Worm (Caenorhabditis elegans) whole organism, L3 larva: ENCODE measurements around the gene F09F9.1.

Experiments
- ZK546.5 ChIP-seq: sonication (generic microtip); optimal IDR thresholded peaks from 2 replicates; lab custom pipeline; 2017; ENCODE audit warnings: missing biosample characterization, missing genetic modification characterization
- ceh-16 ChIP-seq: sonication (generic microtip); optimal IDR thresholded peaks from 2 replicates; lab custom pipeline; 2017; ENCODE audit warnings: missing biosample characterization, missing genetic modification characterization
- elt-2 ChIP-seq: sonication (generic microtip); optimal IDR thresholded peaks from 2 replicates; lab custom pipeline; 2016; ENCODE audit warnings: missing genetic modification reagents, mild to moderate bottlenecking, missing genetic modification characterization, missing compliant biosample characterization
- fkh-10 ChIP-seq: sonication (generic microtip); optimal IDR thresholded peaks from 2 replicates; lab custom pipeline; 2017; ENCODE audit warnings: missing biosample characterization, missing genetic modification reagents, missing genetic modification characterization
- lin-15B ChIP-seq: fragments of 150-350 bp; optimal IDR thresholded peaks from 2 replicates; lab custom pipeline; 2014; ENCODE audit warnings: missing biosample characterization, missing genetic modification characterization
- nhr-23 ChIP-seq: fragments of 150-350 bp; optimal IDR thresholded peaks from 2 replicates; lab custom pipeline; 2014; ENCODE audit warnings: missing biosample characterization, missing genetic modification reagents, missing genetic modification characterization
- nhr-76 ChIP-seq: fragments of 150-350 bp; sonication (generic microtip); optimal IDR thresholded peaks from 5 replicates; lab custom pipeline; 2014; ENCODE audit warnings: missing biosample characterization, missing genetic modification characterization
- pha-4 ChIP-seq: fragments of 150-350 bp; optimal IDR thresholded peaks from 2 replicates; lab custom pipeline; 2014; ENCODE audit warnings: missing biosample characterization, missing genetic modification reagents, missing genetic modification characterization
- pqm-1 ChIP-seq: fragments of 150-350 bp; optimal IDR thresholded peaks from 2 replicates; lab custom pipeline; 2017; ENCODE audit warnings: missing biosample characterization, missing genetic modification characterization, inconsistent platforms
- unc-39 ChIP-seq: sonication (generic microtip); optimal IDR thresholded peaks from 4 replicates; lab custom pipeline; 2017; ENCODE audit warnings: missing biosample characterization, missing genetic modification characterization
- unc-62 ChIP-seq: fragments of 150-350 bp; sonication (generic microtip); optimal IDR thresholded peaks from 4 replicates; lab custom pipeline; 2014; ENCODE audit warnings: missing biosample characterization, missing genetic modification reagents, missing genetic modification characterization

DNA sequence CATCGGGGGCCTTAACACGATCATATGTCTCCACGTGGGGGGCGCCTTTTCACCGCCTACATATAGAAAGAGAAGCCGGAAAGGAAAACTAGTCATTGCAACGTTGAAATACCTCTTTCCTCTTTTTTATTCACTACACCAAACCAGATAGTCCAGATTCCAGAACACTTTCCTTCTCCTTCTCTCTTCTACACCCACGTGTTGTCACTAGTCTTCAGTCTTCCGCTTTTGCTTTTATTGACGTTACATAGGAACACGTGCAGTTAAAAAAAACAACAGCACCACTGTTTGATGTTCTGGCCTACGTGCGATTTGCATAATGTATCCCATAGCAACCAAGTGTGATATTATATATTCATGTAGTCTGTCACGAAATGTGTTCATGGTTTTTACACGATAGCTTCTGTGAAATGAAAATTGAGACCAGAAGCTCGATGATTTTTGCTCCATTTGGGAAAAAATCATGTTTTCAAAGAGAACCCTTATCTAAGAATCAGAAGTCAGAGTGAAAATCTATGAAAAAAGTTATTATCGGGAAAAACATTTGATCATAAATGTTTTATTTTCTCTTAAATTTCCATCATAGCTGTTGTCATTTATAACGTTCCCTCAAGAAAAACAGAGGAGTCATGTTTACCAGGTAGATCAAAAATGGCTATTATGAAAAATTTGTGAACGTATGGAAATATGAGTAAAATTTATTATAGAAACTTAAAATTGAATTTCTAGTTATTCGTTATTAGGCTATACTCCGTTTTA is 28.3 kb downstream of the F09F9.1 start:
- TF ChIP-seq elt-2 (tag; lab: Kevin White, UChicago) (no peak), lin-15B (tag; lab: Kevin White, UChicago) (no peak), fkh-10 (no peak), unc-39 (no peak), pha-4 (tag; lab: Kevin White, UChicago) (peak; percentile 3), ZK546.5 (no peak), ceh-16 (tag; lab: Kevin White, UChicago) (no peak), nhr-76 (tag; lab: Kevin White, UChicago) (no peak), unc-62 (GFP tag; lab: Kevin White, UChicago) (no peak), pqm-1 (tag; lab: Kevin White, UChicago) (no peak), nhr-23 (no peak)
